Worm (Caenorhabditis elegans) whole organism, L1 larva: ENCODE results near the gene ptr-3.

Experiments used
- aha-1 ChIP-seq: fragments of 150-350 bp; optimal IDR thresholded peaks from 2 replicates; lab custom pipeline; 2014; ENCODE audit warnings: missing biosample characterization, missing genetic modification characterization
- ceh-90 ChIP-seq: sonication (generic microtip); optimal IDR thresholded peaks from 2 replicates; lab custom pipeline; 2016; ENCODE audit warnings: missing genetic modification characterization, missing compliant biosample characterization
- dsc-1 ChIP-seq: sonication (generic microtip); optimal IDR thresholded peaks from 2 replicates; lab custom pipeline; 2016; ENCODE audit warnings: mild to moderate bottlenecking, missing genetic modification characterization, missing compliant biosample characterization
- egl-27 ChIP-seq, 2 experiments: fragments of 150-350 bp in 1 of 2; sonication (generic microtip); optimal IDR thresholded peaks; 3 replicates each; lab custom pipeline; 2017 to 2018; ENCODE audit warnings: missing biosample characterization in 2 of 2, missing genetic modification characterization in 2 of 2, missing genetic modification reagents in 2 of 2
- nhr-20 ChIP-seq: sonication (generic microtip); optimal IDR thresholded peaks from 2 replicates; lab custom pipeline; 2016; ENCODE audit warnings: mild to moderate bottlenecking, missing genetic modification characterization, missing compliant biosample characterization

DNA sequence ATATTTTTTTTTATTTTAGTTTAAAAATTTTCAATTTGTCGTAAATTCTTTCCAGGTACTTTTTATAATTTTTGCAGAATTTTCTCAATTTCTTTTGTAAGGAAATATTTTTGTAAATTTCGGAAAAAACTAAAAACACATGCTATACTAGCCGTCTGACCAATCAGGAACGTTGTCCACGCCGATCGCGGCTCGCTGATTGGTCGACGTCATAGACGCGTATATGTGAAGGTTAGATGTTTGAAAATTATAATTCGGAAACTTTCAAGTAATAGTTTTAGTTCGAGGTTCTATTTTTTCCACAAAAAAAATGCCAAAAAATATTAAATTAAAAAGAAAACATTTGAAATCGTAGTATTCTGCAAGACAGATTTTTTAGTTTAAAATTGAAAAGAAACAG lies 4.9 kb upstream of the ptr-3 start:
- no peak for TF ChIP-seq aha-1 (tag; lab: Kevin White, UChicago)
- TF ChIP-seq ceh-90 (tag; lab: Kevin White, UChicago) = no peak
- no peak for TF ChIP-seq egl-27 (tag; optimal IDR thresholded peaks at IDR 0.05; lab: Kevin White, UChicago)
- no peak for TF ChIP-seq dsc-1 (tag; lab: Kevin White, UChicago)
- TF ChIP-seq nhr-20 (tag; lab: Kevin White, UChicago) = no peak
